Worm (Caenorhabditis elegans) whole organism, mixed stage, embryonic: Measurements from ENCODE around the gene unc-82.

Experiments used
- lsy-2 ChIP-seq: fragments of 150-350 bp; optimal IDR thresholded peaks from 2 replicates; lab custom pipeline; 2014; ENCODE audit warnings: missing biosample characterization, missing genetic modification characterization
- nhr-12 ChIP-seq: fragments of 150-350 bp; optimal IDR thresholded peaks from 2 replicates; lab custom pipeline; 2014; ENCODE audit warnings: missing biosample characterization, missing genetic modification characterization
- pha-4 ChIP-seq: fragments of 150-350 bp; optimal IDR thresholded peaks from 2 replicates; lab custom pipeline; 2018; ENCODE audit warnings: missing biosample characterization, missing genetic modification reagents, missing genetic modification characterization
- snpc-4 ChIP-seq: fragments of 150-350 bp; optimal IDR thresholded peaks from 2 replicates; lab custom pipeline; 2014; ENCODE audit warnings: missing biosample characterization, missing genetic modification characterization

DNA sequence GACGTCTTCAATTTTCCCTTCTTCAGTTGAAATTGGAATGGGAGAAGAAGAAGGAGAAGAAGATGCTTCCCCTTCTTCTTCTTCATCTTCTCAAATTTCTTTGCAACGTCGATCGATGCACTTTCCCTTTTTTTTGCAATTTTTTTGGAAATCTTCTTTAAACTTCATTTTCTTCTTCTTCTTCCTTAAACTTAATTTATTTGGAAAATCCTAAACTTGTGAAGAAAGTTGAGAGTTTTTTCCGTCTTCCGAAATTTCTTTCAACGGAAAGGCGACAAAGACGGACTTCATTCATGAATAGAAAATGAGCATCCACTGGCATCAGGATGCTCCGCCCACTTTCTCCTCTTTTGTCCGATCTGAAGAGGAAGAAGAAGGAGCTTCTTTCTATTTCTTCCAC lies 10.1 kb upstream of the unc-82 start:
- TF ChIP-seq nhr-12 (no peak), pha-4 (tag; lab: Kevin White, UChicago) (no peak), lsy-2 (tag; lab: Kevin White, UChicago) (no peak), snpc-4 (tag; lab: Kevin White, UChicago) (no peak)
